Fruit fly (Drosophila melanogaster) whole organism: ENCODE measurements around the gene CG34280.

Source experiments
- pan ChIP-seq: fragments of >200 bp; optimal IDR thresholded peaks from 2 replicates; lab custom pipeline; 2017
- usp ChIP-seq: fragments of >200 bp; optimal IDR thresholded peaks from 2 replicates; lab custom pipeline; 2017; ENCODE audit warnings: missing biosample characterization, missing genetic modification characterization, mixed read lengths

- no peak for TF ChIP-seq pan (lab: Kevin White, UChicago)
- no peak for TF ChIP-seq usp
These were observed 22.7 kb upstream of the CG34280 start for dm6 chr3R:17426265-17426664.
